Worm (Caenorhabditis elegans) whole organism, L3 larva: ENCODE results near the gene srz-31.

Source experiments
- ceh-16 ChIP-seq: sonication (generic microtip); optimal IDR thresholded peaks from 2 replicates; lab custom pipeline; 2017; ENCODE audit warnings: missing biosample characterization, missing genetic modification characterization
- ceh-28 ChIP-seq: fragments of 150-350 bp; optimal IDR thresholded peaks from 2 replicates; lab custom pipeline; 2014; ENCODE audit warnings: missing biosample characterization, missing genetic modification reagents, missing genetic modification characterization
- ceh-82 ChIP-seq: fragments of 150-350 bp; optimal IDR thresholded peaks from 2 replicates; lab custom pipeline; 2014; ENCODE audit warnings: missing biosample characterization, missing genetic modification characterization
- daf-12 ChIP-seq: fragments of 150-350 bp; optimal IDR thresholded peaks from 2 replicates; lab custom pipeline; 2014; ENCODE audit warnings: missing biosample characterization, missing genetic modification reagents, missing genetic modification characterization
- egl-27 ChIP-seq: sonication (generic microtip); optimal IDR thresholded peaks from 4 replicates; lab custom pipeline; 2017; ENCODE audit warnings: missing biosample characterization, missing genetic modification reagents, missing genetic modification characterization
- egl-5 ChIP-seq: fragments of 150-350 bp; optimal IDR thresholded peaks from 2 replicates; lab custom pipeline; 2017; ENCODE audit warnings: missing biosample characterization, missing genetic modification reagents, missing genetic modification characterization, inconsistent platforms
- elt-1 ChIP-seq: fragments of 150-350 bp; optimal IDR thresholded peaks from 2 replicates; lab custom pipeline; 2014; ENCODE audit warnings: missing biosample characterization, missing genetic modification characterization
- elt-2 ChIP-seq: sonication (generic microtip); optimal IDR thresholded peaks from 2 replicates; lab custom pipeline; 2016; ENCODE audit warnings: missing genetic modification reagents, mild to moderate bottlenecking, missing genetic modification characterization, missing compliant biosample characterization
- elt-3 ChIP-seq, 3 experiments: fragments of 150-350 bp in 1 of 3; sonication (generic microtip) in 2 of 3; optimal IDR thresholded peaks; 2 replicates in 2 of 3; 4 replicates in 1 of 3; lab custom pipeline; 2014 to 2017; ENCODE audit warnings: missing biosample characterization in 3 of 3, missing genetic modification characterization in 3 of 3
- eor-1 ChIP-seq, 2 experiments: fragments of 150-350 bp; optimal IDR thresholded peaks; 2 replicates each; lab custom pipeline; 2014 to 2018; ENCODE audit warnings: missing biosample characterization in 2 of 2, missing genetic modification characterization in 2 of 2
- fkh-10 ChIP-seq: sonication (generic microtip); optimal IDR thresholded peaks from 2 replicates; lab custom pipeline; 2017; ENCODE audit warnings: missing biosample characterization, missing genetic modification reagents, missing genetic modification characterization
- fkh-2 ChIP-seq: fragments of 150-350 bp; optimal IDR thresholded peaks from 2 replicates; lab custom pipeline; 2014; ENCODE audit warnings: missing biosample characterization, missing genetic modification reagents, missing genetic modification characterization
- fos-1 ChIP-seq: fragments of 150-350 bp; optimal IDR thresholded peaks from 2 replicates; lab custom pipeline; 2014; ENCODE audit warnings: missing biosample characterization, missing genetic modification characterization
- hmg-11 ChIP-seq: sonication (generic microtip); optimal IDR thresholded peaks from 2 replicates; lab custom pipeline; 2016; ENCODE audit warnings: missing genetic modification characterization, missing compliant biosample characterization
- jun-1 ChIP-seq: fragments of 150-350 bp; optimal IDR thresholded peaks from 2 replicates; lab custom pipeline; 2014; ENCODE audit warnings: missing biosample characterization, missing genetic modification reagents, missing genetic modification characterization
- lin-15B ChIP-seq: fragments of 150-350 bp; optimal IDR thresholded peaks from 2 replicates; lab custom pipeline; 2014; ENCODE audit warnings: missing biosample characterization, missing genetic modification characterization
- lsy-12 ChIP-seq: sonication (generic microtip); optimal IDR thresholded peaks from 2 replicates; lab custom pipeline; 2016; ENCODE audit warnings: mild to moderate bottlenecking, missing genetic modification characterization, missing compliant biosample characterization
- mdl-1 ChIP-seq: fragments of 150-350 bp; optimal IDR thresholded peaks from 2 replicates; lab custom pipeline; 2014; ENCODE audit warnings: missing biosample characterization, missing genetic modification characterization
- mml-1 ChIP-seq: fragments of 150-350 bp; sonication (generic microtip); optimal IDR thresholded peaks from 3 replicates; lab custom pipeline; 2014; ENCODE audit warnings: missing biosample characterization, missing genetic modification characterization
- nfya-1 ChIP-seq: sonication (generic microtip); optimal IDR thresholded peaks from 2 replicates; lab custom pipeline; 2017; ENCODE audit warnings: missing genetic modification characterization, mild to moderate bottlenecking, missing compliant biosample characterization, antibody characterized with exemption, moderate library complexity; ENCODE audit not compliant: insufficient read depth
- nhr-11 ChIP-seq: fragments of 150-350 bp; optimal IDR thresholded peaks from 2 replicates; lab custom pipeline; 2014; ENCODE audit warnings: missing biosample characterization, missing genetic modification characterization
- nhr-12 ChIP-seq: fragments of 150-350 bp; optimal IDR thresholded peaks from 2 replicates; lab custom pipeline; 2014; ENCODE audit warnings: missing biosample characterization, missing genetic modification characterization
- nhr-23 ChIP-seq: fragments of 150-350 bp; optimal IDR thresholded peaks from 2 replicates; lab custom pipeline; 2014; ENCODE audit warnings: missing biosample characterization, missing genetic modification reagents, missing genetic modification characterization
- nhr-237 ChIP-seq: fragments of 150-350 bp; optimal IDR thresholded peaks from 2 replicates; lab custom pipeline; 2014; ENCODE audit warnings: missing biosample characterization, missing genetic modification characterization
- nhr-25 ChIP-seq: sonication (generic microtip); optimal IDR thresholded peaks from 2 replicates; lab custom pipeline; 2017; ENCODE audit warnings: missing biosample characterization, missing genetic modification characterization
- nhr-28 ChIP-seq: fragments of 150-350 bp; optimal IDR thresholded peaks from 2 replicates; lab custom pipeline; 2014; ENCODE audit warnings: missing biosample characterization, missing genetic modification characterization
- nhr-43 ChIP-seq: sonication (generic microtip); optimal IDR thresholded peaks from 2 replicates; lab custom pipeline; 2016; ENCODE audit warnings: mild to moderate bottlenecking, missing genetic modification characterization, missing compliant biosample characterization; ENCODE audit not compliant: poor library complexity, severe bottlenecking
- nhr-76 ChIP-seq: fragments of 150-350 bp; sonication (generic microtip); optimal IDR thresholded peaks from 5 replicates; lab custom pipeline; 2014; ENCODE audit warnings: missing biosample characterization, missing genetic modification characterization
- pqm-1 ChIP-seq: fragments of 150-350 bp; optimal IDR thresholded peaks from 2 replicates; lab custom pipeline; 2017; ENCODE audit warnings: missing biosample characterization, missing genetic modification characterization, inconsistent platforms
- skn-1 ChIP-seq: fragments of 150-350 bp; optimal IDR thresholded peaks from 2 replicates; lab custom pipeline; 2014; ENCODE audit warnings: missing biosample characterization, missing genetic modification characterization
- snpc-4 ChIP-seq: fragments of 150-350 bp; optimal IDR thresholded peaks from 2 replicates; lab custom pipeline; 2014; ENCODE audit warnings: missing biosample characterization, missing genetic modification characterization
- tbx-2 ChIP-seq: sonication (generic microtip); optimal IDR thresholded peaks from 2 replicates; lab custom pipeline; 2016; ENCODE audit warnings: mild to moderate bottlenecking, missing genetic modification characterization, missing compliant biosample characterization
- unc-62 ChIP-seq: fragments of 150-350 bp; sonication (generic microtip); optimal IDR thresholded peaks from 4 replicates; lab custom pipeline; 2014; ENCODE audit warnings: missing biosample characterization, missing genetic modification reagents, missing genetic modification characterization
- zag-1 ChIP-seq: fragments of 150-350 bp; optimal IDR thresholded peaks from 2 replicates; lab custom pipeline; 2014; ENCODE audit warnings: missing biosample characterization, missing genetic modification characterization
- ztf-11 ChIP-seq: fragments of 150-350 bp; optimal IDR thresholded peaks from 2 replicates; lab custom pipeline; 2014; ENCODE audit warnings: missing biosample characterization, missing genetic modification characterization

srz-31 gene

DNA sequence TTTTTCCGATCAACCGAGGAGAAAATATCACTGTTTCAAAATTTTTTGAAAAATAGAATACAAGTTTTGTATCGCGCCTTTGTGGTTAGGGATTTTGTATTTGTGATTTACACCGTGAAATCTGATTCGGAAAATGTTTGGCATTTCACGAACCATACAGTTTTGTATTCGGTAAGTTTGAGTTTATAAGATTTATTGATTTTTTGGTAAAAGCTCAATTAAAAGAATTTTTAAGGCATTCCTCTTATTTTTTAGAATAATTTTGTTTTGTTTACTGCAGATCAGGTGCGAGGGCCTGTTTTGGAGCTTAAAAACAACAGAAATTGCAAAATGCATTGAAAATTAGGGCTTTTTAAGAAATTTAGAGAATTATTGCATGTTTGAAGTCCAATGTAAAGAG is 3.8 kb upstream of the srz-31 start:
- no peak for TF ChIP-seq lsy-12 (tag; lab: Kevin White, UChicago)

DNA sequence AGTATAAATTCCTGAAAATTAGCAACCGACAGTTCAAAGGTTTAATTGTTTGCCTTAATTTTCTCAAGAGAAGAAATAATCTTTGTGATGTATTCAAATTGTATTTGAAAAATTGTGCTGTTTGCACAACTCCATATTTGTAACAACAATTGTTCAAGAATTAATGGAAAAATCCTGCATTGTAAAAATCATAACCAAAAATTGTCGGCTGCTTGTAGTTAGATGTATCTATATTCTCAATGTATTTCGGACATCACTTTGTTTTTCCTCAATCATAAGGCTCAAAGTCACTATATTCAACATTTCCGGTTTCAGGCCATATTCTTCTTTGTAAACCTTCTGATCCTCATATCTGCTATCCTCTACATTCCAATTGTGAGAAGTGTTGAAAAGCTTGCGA is 5.9 kb downstream of the srz-31 start:
- TF ChIP-seq nhr-28 (tag; lab: Kevin White, UChicago) (no peak), lsy-12 (tag; lab: Kevin White, UChicago) (no peak), mml-1 (tag; lab: Kevin White, UChicago) (no peak)

DNA sequence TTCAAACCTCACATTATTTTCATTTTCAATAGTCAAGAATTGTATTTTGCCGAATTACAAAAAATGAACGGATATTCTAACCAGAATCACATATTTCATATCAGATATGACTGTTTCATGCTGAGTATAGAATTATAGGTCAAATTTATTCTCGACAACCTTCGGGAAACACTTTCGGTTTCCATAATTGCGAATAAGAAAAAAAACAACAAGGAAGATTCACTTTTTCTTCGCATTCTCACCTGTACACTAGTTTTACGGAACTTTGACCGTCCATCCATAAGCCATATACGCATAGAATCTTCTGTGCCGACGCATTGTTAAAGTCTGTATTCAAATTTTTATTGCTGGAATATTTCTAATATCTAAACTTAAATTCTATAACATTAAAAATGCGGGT is 8.4 kb downstream of the srz-31 start, which contains the start of gene oac-37:
oac-37 (plus strand) TSS at position 301 of the 400 bp plus-strand sequence.
- TF ChIP-seq nhr-237 (no peak), ceh-82 (tag; lab: Kevin White, UChicago) (no peak), elt-1 (tag; lab: Kevin White, UChicago) (no peak), elt-2 (no peak), lin-15B (no peak), tbx-2 (no peak), eor-1 (tag; optimal IDR thresholded peaks at IDR 0.05; lab: Kevin White, UChicago) (no peak), daf-12 (no peak)

DNA sequence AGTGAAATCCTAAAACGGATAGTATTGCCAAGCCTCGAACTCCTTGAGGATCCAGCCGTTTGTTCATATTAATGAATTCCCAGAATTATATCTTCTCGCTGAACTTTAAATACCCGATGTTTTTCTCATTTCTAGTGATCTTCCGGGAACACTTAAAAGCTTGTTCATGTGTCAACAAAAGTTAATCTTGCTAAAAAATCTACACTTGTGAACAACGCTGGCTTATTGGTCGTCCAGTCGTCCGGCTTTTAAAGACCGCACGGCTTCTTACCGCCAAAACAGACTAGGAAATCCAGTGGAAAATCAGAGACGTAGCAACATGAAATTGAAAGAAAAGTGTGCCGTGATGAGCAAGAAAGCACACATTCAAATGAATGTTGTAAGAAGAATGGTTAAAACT is 16.1 kb downstream of the srz-31 start, which contains the start of gene oac-38:
oac-38 (minus strand) TSS at position 101 of the 400 bp plus-strand sequence.
- no peak for TF ChIP-seq ceh-28 (tag; lab: Kevin White, UChicago)
- TF ChIP-seq skn-1 (tag; lab: Kevin White, UChicago): no peak
- TF ChIP-seq fkh-2 (tag; lab: Kevin White, UChicago): no peak
- TF ChIP-seq elt-2: no peak
- TF ChIP-seq nhr-23 (tag; lab: Kevin White, UChicago): no peak
- TF ChIP-seq pqm-1 (tag; lab: Kevin White, UChicago): no peak
- no peak for TF ChIP-seq hmg-11
- TF ChIP-seq eor-1 (tag; optimal IDR thresholded peaks at IDR 0.05; lab: Kevin White, UChicago): no peak
- no peak for TF ChIP-seq elt-1 (tag; lab: Kevin White, UChicago)
- no peak for TF ChIP-seq egl-27 (tag; lab: Kevin White, UChicago)
- TF ChIP-seq nhr-43: no peak
- TF ChIP-seq nhr-237: no peak
- no peak for TF ChIP-seq zag-1 (tag; lab: Kevin White, UChicago)
- no peak for TF ChIP-seq nhr-76
- TF ChIP-seq nhr-25 (tag; lab: Kevin White, UChicago): no peak
- no peak for TF ChIP-seq elt-3 (tag; optimal IDR thresholded peaks at IDR 0.05; lab: Kevin White, UChicago)

DNA sequence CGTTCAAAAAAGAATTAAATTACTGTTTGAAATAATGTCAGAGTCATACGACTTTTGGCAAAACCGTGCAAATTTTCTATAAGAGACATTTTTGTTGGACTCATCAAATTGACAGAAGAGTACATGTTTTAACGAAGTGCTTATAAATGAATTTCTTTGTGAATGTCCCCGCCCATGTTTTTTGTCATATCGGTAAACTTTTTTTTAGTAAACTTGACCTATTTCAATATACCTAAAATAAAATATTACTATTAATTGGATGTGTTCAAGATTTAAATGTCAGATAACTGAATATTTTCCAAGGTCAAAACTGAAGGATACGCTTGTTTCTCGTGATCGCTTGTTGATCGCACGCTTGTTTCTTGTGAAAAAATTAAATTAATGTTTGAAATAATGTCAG is 20.9 kb downstream of the srz-31 start, which contains the start of gene R05A10.8:
R05A10.8 (minus strand) TSS at position 101 of the 400 bp plus-strand sequence.
- TF ChIP-seq nhr-11 (tag; lab: Kevin White, UChicago) (no peak), ztf-11 (no peak), egl-5 (no peak), nhr-237 (no peak), nfya-1 (tag; lab: Kevin White, UChicago) (no peak), snpc-4 (tag; lab: Kevin White, UChicago) (no peak)
- TF ChIP-seq, all 47 proteins: peak for 0

DNA sequence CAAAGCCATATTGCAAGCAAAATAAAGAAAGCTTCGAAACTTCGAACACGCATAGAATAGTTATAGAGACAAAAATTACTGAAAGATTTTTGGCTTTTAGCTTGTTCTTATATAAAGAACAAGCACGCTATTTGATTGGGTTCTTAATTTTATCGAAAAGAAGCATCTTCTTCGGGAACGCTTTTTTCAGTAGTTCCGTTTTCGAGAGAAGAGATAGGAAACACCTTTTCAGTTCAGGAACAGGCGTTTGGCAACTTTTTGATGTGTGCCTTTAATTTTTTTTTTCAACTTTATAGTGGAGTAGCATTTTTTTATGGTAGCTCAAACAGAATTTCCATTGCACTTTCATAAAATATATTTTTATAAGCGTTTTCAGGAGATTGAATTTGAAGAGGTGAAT is 25.6 kb downstream of the srz-31 start, which contains the start of gene R05A10.7:
R05A10.7 (minus strand) TSS at position 101 of the 400 bp plus-strand sequence.
- TF ChIP-seq mdl-1 (tag; lab: Kevin White, UChicago) (no peak), tbx-2 (no peak), eor-1 (tag; optimal IDR thresholded peaks at IDR 0.05; lab: Kevin White, UChicago) (no peak), nhr-23 (tag; lab: Kevin White, UChicago) (no peak), ceh-16 (tag; lab: Kevin White, UChicago) (no peak), lsy-12 (tag; lab: Kevin White, UChicago) (no peak), nhr-12 (tag; lab: Kevin White, UChicago) (no peak)
- TF ChIP-seq, all 47 proteins: peak for 0

DNA sequence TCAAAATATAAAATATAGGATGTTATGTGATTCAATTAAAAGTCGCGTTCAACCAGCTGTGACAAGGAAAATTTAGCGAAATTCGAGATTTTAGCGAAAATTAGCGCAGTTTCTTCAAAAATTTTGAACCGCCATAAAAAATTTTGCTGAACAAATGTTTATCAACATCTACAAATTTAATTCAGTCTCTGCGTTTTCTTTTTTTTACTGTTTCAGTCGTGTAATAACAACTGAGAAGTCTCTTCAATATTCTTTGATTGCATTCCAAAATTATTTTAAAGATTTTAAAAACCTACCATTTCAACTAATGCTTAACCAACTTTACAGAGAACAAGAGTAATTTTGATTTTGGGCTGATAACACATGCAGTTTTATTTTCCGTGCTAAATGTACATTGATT is 26.9 kb downstream of the srz-31 start:
- TF ChIP-seq nhr-43 (no peak), unc-62 (GFP tag; lab: Kevin White, UChicago) (no peak), egl-27 (tag; lab: Kevin White, UChicago) (no peak), fkh-10 (GFP tag; lab: Kevin White, UChicago) (no peak), elt-1 (tag; lab: Kevin White, UChicago) (no peak), tbx-2 (no peak), fos-1 (tag; lab: Kevin White, UChicago) (no peak), eor-1 (tag; optimal IDR thresholded peaks at IDR 0.05; lab: Kevin White, UChicago) (no peak), nhr-25 (tag; lab: Kevin White, UChicago) (no peak), daf-12 (no peak), jun-1 (no peak), nhr-12 (tag; lab: Kevin White, UChicago) (no peak)
- TF ChIP-seq, all 47 proteins: peak for 0
